Worm (Caenorhabditis elegans) whole organism, L4/young adult: ENCODE measurements around the gene nex-3.

Experiments used
- W03F9.2 ChIP-seq: fragments of 150-350 bp; optimal IDR thresholded peaks from 2 replicates; lab custom pipeline; 2014; ENCODE audit warnings: missing biosample characterization, missing genetic modification characterization
- him-1 ChIP-seq: sonication (generic microtip); optimal IDR thresholded peaks from 2 replicates; lab custom pipeline; 2016; ENCODE audit warnings: missing genotype, missing genetic modification reagents, missing genetic modification characterization, missing compliant biosample characterization

- TF ChIP-seq him-1 (tag; lab: Kevin White, UChicago) = no peak
- TF ChIP-seq W03F9.2 (tag; lab: Kevin White, UChicago) = no peak
Observed at ce11 chrIII:4449893-4450579, 8.2 kb downstream of the nex-3 start, which contains the start of gene ceh-43.
